Fruit fly (Drosophila melanogaster): ENCODE data around the gene toc.

Gene toc

DNA sequence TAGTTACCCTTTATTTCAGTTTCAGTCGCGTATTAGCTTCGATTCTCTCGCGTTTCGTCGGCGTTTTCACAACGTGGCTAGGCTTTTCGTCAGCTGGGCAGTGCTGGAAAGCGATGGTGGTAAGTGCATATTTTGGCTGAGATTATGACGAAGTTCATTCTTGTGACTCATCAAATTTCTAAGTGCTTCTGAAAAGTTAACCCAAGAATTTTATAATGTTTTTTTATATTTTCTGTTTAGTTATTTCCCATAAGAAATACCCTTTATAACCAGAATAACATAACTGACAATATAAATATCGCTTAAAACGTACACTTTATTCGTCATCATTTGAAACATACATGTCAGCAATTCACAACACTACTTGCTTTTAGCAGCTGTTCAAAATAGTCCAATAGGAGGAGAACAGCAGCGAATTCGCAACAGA, 107.4 kb downstream of the toc start, which contains the start of the genes CG17260 and SerRS (continued):
- TF ChIP-seq CG14710 (tag; optimal IDR thresholded peaks at IDR 0.05): peak; percentile 91
- TF ChIP-seq Optix (GFP tag; IDR thresholded peaks at IDR 0.05): peak; percentile 70; the same call in 2 of the 3 replicates
- peak; percentile 82 for TF ChIP-seq CG13894 (tag; optimal IDR thresholded peaks at IDR 0.05)
- peak; percentile 84 for TF ChIP-seq CG3407 (GFP tag; optimal IDR thresholded peaks at IDR 0.05)
- peak; percentile 94 for TF ChIP-seq CG7839 (tag; optimal IDR thresholded peaks at IDR 0.05)
- peak; percentile 73 for TF ChIP-seq stwl (tag; optimal IDR thresholded peaks at IDR 0.05)
- peak; percentile 84 for TF ChIP-seq CG12299 (tag; optimal IDR thresholded peaks at IDR 0.05)
- peak; percentile 94 for TF ChIP-seq CG2678 (tag; optimal IDR thresholded peaks at IDR 0.05)
- peak; percentile 87 for TF ChIP-seq twi (tag; optimal IDR thresholded peaks at IDR 0.05)
- peak; percentile 95 for TF ChIP-seq al (GFP tag; IDR thresholded peaks at IDR 0.05)
- TF ChIP-seq tap (tag; optimal IDR thresholded peaks at IDR 0.05): no peak
- TF ChIP-seq Xrp1 (GFP tag; IDR thresholded peaks at IDR 0.05): peak; percentile 95
- TF ChIP-seq toy (GFP tag; IDR thresholded peaks at IDR 0.05): peak; percentile 68; the same call in 1 of the 2 replicates
- TF ChIP-seq gem (tag; optimal IDR thresholded peaks at IDR 0.05): peak; percentile 97
- no peak for TF ChIP-seq bbx (GFP tag; IDR thresholded peaks at IDR 0.05; ENCODE audit: partially characterized antibody)
- peak; percentile 86 for TF ChIP-seq CG9727 (GFP tag; optimal IDR thresholded peaks at IDR 0.05)
- TF ChIP-seq aop (GFP tag; IDR thresholded peaks at IDR 0.05): 0 out of 2 replicates have a peak, but pooled peaks have one; percentile 23
- peak; percentile 92 for TF ChIP-seq fd3F (GFP tag; optimal IDR thresholded peaks at IDR 0.05)
- peak; percentile 92 for TF ChIP-seq sug (tag; optimal IDR thresholded peaks at IDR 0.05)
- TF ChIP-seq CG2889 (GFP tag; IDR thresholded peaks at IDR 0.05): peak; percentile 86
- peak; percentile 81 for TF ChIP-seq CG15011 (GFP tag; optimal IDR thresholded peaks at IDR 0.05)
- TF ChIP-seq pum (GFP tag; optimal IDR thresholded peaks at IDR 0.05): peak; percentile 97
- TF ChIP-seq CG33213 (GFP tag; optimal IDR thresholded peaks at IDR 0.05): peak; percentile 84
- TF ChIP-seq NK7.1 (GFP tag; optimal IDR thresholded peaks at IDR 0.05): peak; percentile 91
- TF ChIP-seq CG6765 (GFP tag; optimal IDR thresholded peaks at IDR 0.05): peak; percentile 82
- TF ChIP-seq nerfin-1 (tag; optimal IDR thresholded peaks at IDR 0.05): peak; percentile 87
- TF ChIP-seq bigmax (GFP tag; optimal IDR thresholded peaks at IDR 0.05): no peak
- TF ChIP-seq Spps (tag; optimal IDR thresholded peaks at IDR 0.05): peak; percentile 85
- peak; percentile 89 for TF ChIP-seq CG18619 (GFP tag; optimal IDR thresholded peaks at IDR 0.05)
- TF ChIP-seq fu2 (GFP tag; optimal IDR thresholded peaks at IDR 0.05): peak; percentile 92
- TF ChIP-seq CG10274 (GFP tag; optimal IDR thresholded peaks at IDR 0.05): peak; percentile 61
- TF ChIP-seq zen (tag; optimal IDR thresholded peaks at IDR 0.05): peak; percentile 89
- TF ChIP-seq bab2 (GFP tag; optimal IDR thresholded peaks at IDR 0.05): peak; percentile 94
- TF ChIP-seq CG1647 (GFP tag; optimal IDR thresholded peaks at IDR 0.05): peak; percentile 89
- peak; percentile 25; the same call in 1 of the 2 replicates for TF ChIP-seq Dref (GFP tag; IDR thresholded peaks at IDR 0.05)
- peak; percentile 70 for TF ChIP-seq BEAF-32 (GFP tag; optimal IDR thresholded peaks at IDR 0.05)
- TF ChIP-seq zfh1 (GFP tag; IDR thresholded peaks at IDR 0.05): peak; percentile 91
- TF ChIP-seq CG18599 (GFP tag; optimal IDR thresholded peaks at IDR 0.05): peak; percentile 93
- TF ChIP-seq p53 (GFP tag; optimal IDR thresholded peaks at IDR 0.05): peak; percentile 63
- peak; percentile 67 for TF ChIP-seq CG15073 (GFP tag; optimal IDR thresholded peaks at IDR 0.05)
- TF ChIP-seq Hr51 (GFP tag; optimal IDR thresholded peaks at IDR 0.05): peak in 1 of 2 experiments; percentile 88
- peak; percentile 94 for TF ChIP-seq CG14667 (GFP tag; IDR thresholded peaks at IDR 0.05)
- TF ChIP-seq CG6854 (GFP tag; optimal IDR thresholded peaks at IDR 0.05): peak; percentile 52
- TF ChIP-seq hbn (GFP tag; IDR thresholded peaks at IDR 0.05; ENCODE audit: partially characterized antibody): peak; percentile 50
- TF ChIP-seq inv (GFP tag; IDR thresholded peaks at IDR 0.05; ENCODE audit: partially characterized antibody): peak; percentile 34; the same call in 1 of the 2 replicates
- TF ChIP-seq danr (GFP tag; IDR thresholded peaks at IDR 0.05): peak; percentile 84
- TF ChIP-seq Dad (GFP tag; optimal IDR thresholded peaks at IDR 0.05): peak; percentile 88
- no peak for TF ChIP-seq D (optimal IDR thresholded peaks at IDR 0.05)
- TF ChIP-seq D (GFP tag; optimal IDR thresholded peaks at IDR 0.05): peak; percentile 76
- TF ChIP-seq Mrtf (GFP tag; IDR thresholded peaks at IDR 0.05): peak; percentile 88
